Fruit fly (Drosophila melanogaster) whole organism, adult: ENCODE measurements around the gene CG9171.

Experiments
- CG11617 ChIP-seq: fragments of 200-800 bp; sonication (Bioruptor generic); optimal IDR thresholded peaks from 2 replicates; lab custom pipeline; 2017; ENCODE audit warnings: mild to moderate bottlenecking, missing biosample characterization, missing genetic modification reagents, missing genetic modification characterization
- CG12768 ChIP-seq: fragments of 200-800 bp; sonication (Bioruptor generic); optimal IDR thresholded peaks from 2 replicates; lab custom pipeline; 2017; ENCODE audit warnings: missing biosample characterization, missing genetic modification characterization, mild to moderate bottlenecking, moderate library complexity, missing genetic modification reagents
- CG14711 ChIP-seq: fragments of 200-800 bp; sonication (Bioruptor generic); optimal IDR thresholded peaks from 2 replicates; lab custom pipeline; 2018; ENCODE audit warnings: missing biosample characterization, mild to moderate bottlenecking, missing genetic modification characterization, moderate library complexity
- CG1620 ChIP-seq: fragments of 200-800 bp; sonication (Bioruptor generic); optimal IDR thresholded peaks from 2 replicates; lab custom pipeline; 2016; ENCODE audit warnings: missing biosample characterization, missing genetic modification characterization
- CG33017 ChIP-seq: fragments of 200-800 bp; sonication (Bioruptor generic); optimal IDR thresholded peaks from 2 replicates; lab custom pipeline; 2018; ENCODE audit warnings: missing biosample characterization, mild to moderate bottlenecking, missing genetic modification characterization, moderate library complexity
- CG5204 ChIP-seq: fragments of 200-800 bp; sonication (Bioruptor generic); optimal IDR thresholded peaks from 2 replicates; lab custom pipeline; 2016; ENCODE audit warnings: missing biosample characterization, missing genetic modification characterization
- CG7045 ChIP-seq: fragments of 200-800 bp; sonication (Bioruptor generic); optimal IDR thresholded peaks from 2 replicates; lab custom pipeline; 2017; ENCODE audit warnings: missing biosample characterization, mild to moderate bottlenecking, missing genetic modification characterization
- CG7101 ChIP-seq: fragments of 200-800 bp; sonication (Bioruptor generic); optimal IDR thresholded peaks from 2 replicates; lab custom pipeline; 2018; ENCODE audit warnings: missing biosample characterization, mild to moderate bottlenecking, missing genetic modification characterization, moderate library complexity
- Clk ChIP-seq: fragments of 200-800 bp; sonication (Bioruptor generic); optimal IDR thresholded peaks from 2 replicates; lab custom pipeline; 2017; ENCODE audit warnings: missing biosample characterization, missing genetic modification characterization
- Crg-1 ChIP-seq: fragments of 200-800 bp; sonication (Bioruptor generic); optimal IDR thresholded peaks from 2 replicates; lab custom pipeline; 2016; ENCODE audit warnings: missing biosample characterization, missing genetic modification characterization
- Hr96 ChIP-seq: fragments of 200-800 bp; sonication (Bioruptor generic); optimal IDR thresholded peaks from 2 replicates; lab custom pipeline; 2016; ENCODE audit warnings: missing biosample characterization, missing genetic modification characterization
- Mnt ChIP-seq: fragments of 200-800 bp; sonication (Bioruptor generic); optimal IDR thresholded peaks from 2 replicates; lab custom pipeline; 2016; ENCODE audit warnings: missing biosample characterization, mild to moderate bottlenecking, missing genetic modification characterization
- bab1 ChIP-seq: fragments of 200-800 bp; sonication (Bioruptor generic); optimal IDR thresholded peaks from 3 replicates; lab custom pipeline; 2019; ENCODE audit warnings: missing biosample characterization, mild to moderate bottlenecking, missing genetic modification characterization, moderate library complexity
- cic ChIP-seq: fragments of 200-800 bp; sonication (Bioruptor generic); optimal IDR thresholded peaks from 2 replicates; lab custom pipeline; 2017; ENCODE audit warnings: missing biosample characterization, mild to moderate bottlenecking, missing genetic modification characterization, moderate library complexity
- cnc ChIP-seq, 2 experiments: fragments of >200 bp; optimal IDR thresholded peaks; 2 replicates each; lab custom pipeline; 2017
- kay ChIP-seq: fragments of 200-800 bp; sonication (Bioruptor generic); peaks from one replicate; lab custom pipeline; 2016; ENCODE audit warnings: missing biosample characterization, missing genetic modification characterization, borderline replicate concordance
- ovo ChIP-seq: fragments of 200-800 bp; sonication (Bioruptor generic); optimal IDR thresholded peaks from 2 replicates; lab custom pipeline; 2016; ENCODE audit warnings: missing biosample characterization, missing genetic modification characterization
- pad ChIP-seq: fragments of 200-800 bp; sonication (Bioruptor generic); optimal IDR thresholded peaks from 3 replicates; lab custom pipeline; 2017; ENCODE audit warnings: missing biosample characterization, missing genetic modification characterization, mild to moderate bottlenecking, moderate library complexity, missing genetic modification reagents
- tj ChIP-seq: fragments of 200-800 bp; sonication (Bioruptor generic); optimal IDR thresholded peaks from 3 replicates; lab custom pipeline; 2017; ENCODE audit warnings: missing biosample characterization, mild to moderate bottlenecking, missing genetic modification characterization, moderate library complexity
- toe ChIP-seq: fragments of 200-800 bp; sonication (Bioruptor generic); optimal IDR thresholded peaks from 2 replicates; lab custom pipeline; 2016; ENCODE audit warnings: missing biosample characterization, missing genetic modification characterization

The CG9171 gene

dm6 chr2L:5780703-5781102 is 19.4 kb downstream of the CG9171 start:
- no peak for TF ChIP-seq CG12768 (GFP tag; lab: Kevin White, UChicago)
- no peak for TF ChIP-seq CG14711
- no peak for TF ChIP-seq cic (GFP tag; lab: Kevin White, UChicago)
- TF ChIP-seq bab1 = no peak
- no peak for TF ChIP-seq CG5204 (GFP tag; lab: Kevin White, UChicago)
- no peak for TF ChIP-seq cnc (optimal IDR thresholded peaks at IDR 0.05; lab: Kevin White, UChicago)
- no peak for TF ChIP-seq kay (GFP tag; lab: Kevin White, UChicago)
- TF ChIP-seq CG7045 (GFP tag; lab: Kevin White, UChicago) = no peak
- TF ChIP-seq Mnt (GFP tag; lab: Kevin White, UChicago) = no peak
- TF ChIP-seq Hr96 = no peak
- no peak for TF ChIP-seq CG1620 (GFP tag; lab: Kevin White, UChicago)
- no peak for TF ChIP-seq Clk (GFP tag; lab: Kevin White, UChicago)
- no peak for TF ChIP-seq Crg-1 (GFP tag; lab: Kevin White, UChicago)

- TF ChIP-seq toe (GFP tag; lab: Kevin White, UChicago) = no peak
- TF ChIP-seq tj (GFP tag; lab: Kevin White, UChicago) = no peak
These were observed 21.9 kb downstream of the CG9171 start for dm6 chr2L:5778157-5778556.

dm6 chr2L:5772262-5772661 is 27.8 kb downstream of the CG9171 start:
- TF ChIP-seq CG7101 (tag; lab: Kevin White, UChicago) = no peak
- TF ChIP-seq CG1620 (GFP tag; lab: Kevin White, UChicago) = no peak
- peak; percentile 12 for TF ChIP-seq cic (GFP tag; lab: Kevin White, UChicago)
- no peak for TF ChIP-seq cnc (optimal IDR thresholded peaks at IDR 0.05; lab: Kevin White, UChicago)
- TF ChIP-seq CG12768 (GFP tag; lab: Kevin White, UChicago) = no peak

dm6 chr2L:5771179-5771578 is 28.9 kb downstream of the CG9171 start:
- no peak for TF ChIP-seq toe (GFP tag; lab: Kevin White, UChicago)
- peak; percentile 15 for TF ChIP-seq CG1620 (GFP tag; lab: Kevin White, UChicago)
- no peak for TF ChIP-seq CG14711
- TF ChIP-seq Mnt (GFP tag; lab: Kevin White, UChicago) = no peak
- no peak for TF ChIP-seq CG7101 (tag; lab: Kevin White, UChicago)
- no peak for TF ChIP-seq CG11617 (GFP tag; lab: Kevin White, UChicago)
- TF ChIP-seq Hr96 = peak; percentile 8
- peak; percentile 9 for TF ChIP-seq bab1
- TF ChIP-seq CG5204 (GFP tag; lab: Kevin White, UChicago) = peak; percentile 9

dm6 chr2L:5766498-5767008 is 33.5 kb downstream of the CG9171 start:
- TF ChIP-seq cnc (optimal IDR thresholded peaks at IDR 0.05; lab: Kevin White, UChicago) = no peak
- no peak for TF ChIP-seq Mnt (GFP tag; lab: Kevin White, UChicago)
- no peak for TF ChIP-seq ovo (GFP tag; lab: Kevin White, UChicago)
- no peak for TF ChIP-seq CG14711
- TF ChIP-seq bab1 = no peak
- TF ChIP-seq CG1620 (GFP tag; lab: Kevin White, UChicago) = no peak
- TF ChIP-seq tj (GFP tag; lab: Kevin White, UChicago) = no peak
- TF ChIP-seq CG5204 (GFP tag; lab: Kevin White, UChicago) = no peak
- no peak for TF ChIP-seq kay (GFP tag; lab: Kevin White, UChicago)
- TF ChIP-seq Clk (GFP tag; lab: Kevin White, UChicago) = no peak

dm6 chr2L:5766042-5766441 is 34.0 kb downstream of the CG9171 start, which contains the start of gene obst-E:
obst-E (minus strand) TSS chr2L:5766142.
- no peak for TF ChIP-seq cnc (optimal IDR thresholded peaks at IDR 0.05; lab: Kevin White, UChicago)
- TF ChIP-seq bab1 = no peak
- no peak for TF ChIP-seq pad (GFP tag; lab: Kevin White, UChicago)
- no peak for TF ChIP-seq Hr96
- no peak for TF ChIP-seq CG12768 (GFP tag; lab: Kevin White, UChicago)
- TF ChIP-seq toe (GFP tag; lab: Kevin White, UChicago) = no peak
- no peak for TF ChIP-seq Clk (GFP tag; lab: Kevin White, UChicago)
- TF ChIP-seq CG11617 (GFP tag; lab: Kevin White, UChicago) = no peak
- TF ChIP-seq CG7101 (tag; lab: Kevin White, UChicago) = no peak
- TF ChIP-seq ovo (GFP tag; lab: Kevin White, UChicago) = no peak
- no peak for TF ChIP-seq CG7045 (GFP tag; lab: Kevin White, UChicago)
- TF ChIP-seq CG14711 = no peak
- no peak for TF ChIP-seq Crg-1 (GFP tag; lab: Kevin White, UChicago)
- no peak for TF ChIP-seq kay (GFP tag; lab: Kevin White, UChicago)
- no peak for TF ChIP-seq tj (GFP tag; lab: Kevin White, UChicago)
- no peak for TF ChIP-seq CG5204 (GFP tag; lab: Kevin White, UChicago)
- no peak for TF ChIP-seq Mnt (GFP tag; lab: Kevin White, UChicago)
- TF ChIP-seq CG33017 (tag; lab: Kevin White, UChicago) = no peak
- TF ChIP-seq cic (GFP tag; lab: Kevin White, UChicago) = no peak
- no peak for TF ChIP-seq CG1620 (GFP tag; lab: Kevin White, UChicago)

- TF ChIP-seq tj (GFP tag; lab: Kevin White, UChicago) = no peak
- TF ChIP-seq Crg-1 (GFP tag; lab: Kevin White, UChicago) = no peak
- no peak for TF ChIP-seq toe (GFP tag; lab: Kevin White, UChicago)
- TF ChIP-seq CG7101 (tag; lab: Kevin White, UChicago) = no peak
- no peak for TF ChIP-seq kay (GFP tag; lab: Kevin White, UChicago)
- TF ChIP-seq Mnt (GFP tag; lab: Kevin White, UChicago) = no peak
- no peak for TF ChIP-seq Hr96
- no peak for TF ChIP-seq CG33017 (tag; lab: Kevin White, UChicago)
- no peak for TF ChIP-seq cnc (optimal IDR thresholded peaks at IDR 0.05; lab: Kevin White, UChicago)
- no peak for TF ChIP-seq CG7045 (GFP tag; lab: Kevin White, UChicago)
- no peak for TF ChIP-seq CG14711
- TF ChIP-seq CG11617 (GFP tag; lab: Kevin White, UChicago) = no peak
These were observed 34.9 kb downstream of the CG9171 start for dm6 chr2L:5765139-5765538.
